Worm (Caenorhabditis elegans) whole organism, L4 larva: ENCODE measurements around the gene che-6.
A peak's percentile ranks its signal among the peaks of the same experiment; 100 is the strongest.

Experiments used
- F10B5.3 ChIP-seq: sonication (generic microtip); optimal IDR thresholded peaks from 2 replicates; lab custom pipeline; 2016; ENCODE audit warnings: mild to moderate bottlenecking, missing genetic modification characterization, missing compliant biosample characterization
- F49E8.2 ChIP-seq: sonication (generic microtip); optimal IDR thresholded peaks from 2 replicates; lab custom pipeline; 2016; ENCODE audit warnings: missing compliant biosample characterization, mild to moderate bottlenecking, missing genetic modification characterization, borderline replicate concordance
- Y5F2A.4 ChIP-seq: fragments of 200-800 bp; sonication (Bioruptor generic); optimal IDR thresholded peaks from 2 replicates; lab custom pipeline; 2018; ENCODE audit warnings: mild to moderate bottlenecking, missing genetic modification characterization, missing compliant biosample characterization
- aha-1 ChIP-seq: fragments of 150-350 bp; peaks from one replicate; lab custom pipeline; 2014; ENCODE audit warnings: missing biosample characterization, missing genetic modification characterization
- ama-1 ChIP-seq: fragments of 150-350 bp; optimal IDR thresholded peaks from 2 replicates; lab custom pipeline; 2014; ENCODE audit warnings: inconsistent platforms, mixed read lengths
- ceh-28 ChIP-seq: fragments of 150-350 bp; optimal IDR thresholded peaks from 2 replicates; lab custom pipeline; 2014; ENCODE audit warnings: missing biosample characterization, missing genetic modification reagents, missing genetic modification characterization
- ces-1 ChIP-seq: fragments of 150-350 bp; sonication (generic microtip); optimal IDR thresholded peaks from 4 replicates; lab custom pipeline; 2014; ENCODE audit warnings: missing biosample characterization, missing genetic modification reagents, missing genetic modification characterization
- cey-2 ChIP-seq: sonication (generic microtip); optimal IDR thresholded peaks from 3 replicates; lab custom pipeline; 2017; ENCODE audit warnings: missing genetic modification characterization, mild to moderate bottlenecking, missing compliant biosample characterization, antibody characterized with exemption, borderline replicate concordance; ENCODE audit not compliant: insufficient read depth
- daf-8 ChIP-seq: fragments of 200-800 bp; sonication (Bioruptor generic); IDR thresholded peaks from 2 replicates; pipeline ENCODE4 v1.3.6; 2022; ENCODE audit warnings: missing genetic modification characterization, missing compliant biosample characterization
- dmd-6 ChIP-seq: fragments of 200-800 bp; sonication (Bioruptor generic); IDR thresholded peaks from 2 replicates; pipeline ENCODE4 v1.3.6; 2022; ENCODE audit warnings: missing genetic modification reagents, missing genetic modification characterization, missing compliant biosample characterization
- dmd-8 ChIP-seq: fragments of 200-800 bp; sonication (Bioruptor generic); IDR thresholded peaks from 2 replicates; pipeline ENCODE4 v1.3.6; 2022; ENCODE audit warnings: missing genetic modification characterization, missing compliant biosample characterization
- dve-1 ChIP-seq: sonication (generic microtip); optimal IDR thresholded peaks from 2 replicates; lab custom pipeline; 2017; ENCODE audit warnings: antibody characterized with exemption, mild to moderate bottlenecking, missing genetic modification characterization, missing compliant biosample characterization; ENCODE audit not compliant: insufficient read depth
- hlh-11 ChIP-seq: fragments of 200-800 bp; sonication (Bioruptor generic); optimal IDR thresholded peaks from 2 replicates; lab custom pipeline; 2018; ENCODE audit warnings: mild to moderate bottlenecking, missing genetic modification characterization, missing compliant biosample characterization
- hlh-30 ChIP-seq: sonication (generic microtip); optimal IDR thresholded peaks from 2 replicates; lab custom pipeline; 2017; ENCODE audit warnings: antibody characterized with exemption, mild to moderate bottlenecking, missing genetic modification characterization, missing compliant biosample characterization; ENCODE audit not compliant: insufficient read depth
- jun-1 ChIP-seq: fragments of 150-350 bp; optimal IDR thresholded peaks from 2 replicates; lab custom pipeline; 2014; ENCODE audit warnings: missing biosample characterization, missing genetic modification reagents, missing genetic modification characterization
- lim-7 ChIP-seq: fragments of 200-800 bp; sonication (Bioruptor generic); IDR thresholded peaks from 2 replicates; pipeline ENCODE4 v1.3.6; 2022; ENCODE audit warnings: missing genetic modification characterization, missing compliant biosample characterization
- lin-1 ChIP-seq: fragments of 200-800 bp; sonication (Bioruptor generic); IDR thresholded peaks from 2 replicates; pipeline ENCODE4 v1.3.6; 2022; ENCODE audit warnings: missing genetic modification reagents, missing genetic modification characterization, missing compliant biosample characterization
- lin-13 ChIP-seq: fragments of 150-350 bp; optimal IDR thresholded peaks from 2 replicates; lab custom pipeline; 2014; ENCODE audit warnings: missing biosample characterization, missing genetic modification reagents, missing genetic modification characterization
- lin-39 ChIP-seq: fragments of 150-350 bp; optimal IDR thresholded peaks from 2 replicates; lab custom pipeline; 2014; ENCODE audit warnings: missing biosample characterization, missing genetic modification reagents, missing genetic modification characterization
- mdl-1 ChIP-seq, 2 experiments: fragments of 150-350 bp in 1 of 2; sonication (generic microtip) in 1 of 2; optimal IDR thresholded peaks; 2 replicates each; lab custom pipeline; 2014 to 2017; ENCODE audit warnings: missing biosample characterization in 2 of 2, missing genetic modification characterization in 2 of 2
- mxl-2 ChIP-seq: fragments of 200-800 bp; sonication (Bioruptor generic); conservative IDR thresholded peaks from 2 replicates; pipeline ENCODE4 v1.3.6; 2022; ENCODE audit warnings: missing genetic modification reagents, missing genetic modification characterization, missing compliant biosample characterization
- mxl-3 ChIP-seq: fragments of 200-800 bp; sonication (Bioruptor generic); optimal IDR thresholded peaks from 2 replicates; lab custom pipeline; 2018; ENCODE audit warnings: mild to moderate bottlenecking, missing genetic modification characterization, missing compliant biosample characterization
- nhr-102 ChIP-seq: sonication (generic microtip); optimal IDR thresholded peaks from 2 replicates; lab custom pipeline; 2016; ENCODE audit warnings: mild to moderate bottlenecking, missing genetic modification characterization, moderate library complexity, missing compliant biosample characterization
- nhr-237 ChIP-seq: sonication (generic microtip); optimal IDR thresholded peaks from 2 replicates; lab custom pipeline; 2017; ENCODE audit warnings: missing biosample characterization, missing genetic modification characterization
- nhr-28 ChIP-seq: fragments of 150-350 bp; optimal IDR thresholded peaks from 2 replicates; lab custom pipeline; 2014; ENCODE audit warnings: missing biosample characterization, missing genetic modification characterization
- nhr-41 ChIP-seq: fragments of 200-800 bp; sonication (Bioruptor generic); IDR thresholded peaks from 2 replicates; pipeline ENCODE4 v1.3.6; 2022; ENCODE audit warnings: missing genetic modification reagents, missing genetic modification characterization, missing compliant biosample characterization
- nhr-48 ChIP-seq: sonication (generic microtip); optimal IDR thresholded peaks from 2 replicates; lab custom pipeline; 2016; ENCODE audit warnings: mild to moderate bottlenecking, missing genetic modification characterization, missing compliant biosample characterization
- rbr-2 ChIP-seq: sonication (generic microtip); optimal IDR thresholded peaks from 2 replicates; lab custom pipeline; 2016; ENCODE audit warnings: missing genotype, missing genetic modification characterization, missing compliant biosample characterization
- set-16 ChIP-seq: fragments of 200-800 bp; sonication (Bioruptor generic); IDR thresholded peaks from 2 replicates; pipeline ENCODE4 v1.3.6; 2022; ENCODE audit warnings: missing genetic modification reagents, missing genetic modification characterization, missing compliant biosample characterization
- snpc-1.2 ChIP-seq: fragments of 200-800 bp; sonication (Bioruptor generic); IDR thresholded peaks from 2 replicates; pipeline ENCODE4 v1.3.6; 2022; ENCODE audit warnings: missing genetic modification reagents, missing genetic modification characterization, missing compliant biosample characterization
- unc-39 ChIP-seq: sonication (generic microtip); optimal IDR thresholded peaks from 2 replicates; lab custom pipeline; 2017; ENCODE audit warnings: missing biosample characterization, missing genetic modification characterization
- zfp-2 ChIP-seq: sonication (generic microtip); optimal IDR thresholded peaks from 2 replicates; lab custom pipeline; 2016; ENCODE audit warnings: mild to moderate bottlenecking, missing genetic modification characterization, missing compliant biosample characterization
- zfp-3 ChIP-seq: fragments of 200-800 bp; sonication (Bioruptor generic); conservative IDR thresholded peaks from 2 replicates; pipeline ENCODE4 v1.3.6; 2022; ENCODE audit warnings: missing genetic modification reagents, missing genetic modification characterization, missing compliant biosample characterization
- ztf-11 ChIP-seq: fragments of 150-350 bp; optimal IDR thresholded peaks from 2 replicates; lab custom pipeline; 2014; ENCODE audit warnings: missing biosample characterization, missing genetic modification characterization
- ztf-7 ChIP-seq: fragments of 150-350 bp; optimal IDR thresholded peaks from 2 replicates; lab custom pipeline; 2014; ENCODE audit warnings: missing biosample characterization, missing genetic modification characterization

Gene che-6

DNA sequence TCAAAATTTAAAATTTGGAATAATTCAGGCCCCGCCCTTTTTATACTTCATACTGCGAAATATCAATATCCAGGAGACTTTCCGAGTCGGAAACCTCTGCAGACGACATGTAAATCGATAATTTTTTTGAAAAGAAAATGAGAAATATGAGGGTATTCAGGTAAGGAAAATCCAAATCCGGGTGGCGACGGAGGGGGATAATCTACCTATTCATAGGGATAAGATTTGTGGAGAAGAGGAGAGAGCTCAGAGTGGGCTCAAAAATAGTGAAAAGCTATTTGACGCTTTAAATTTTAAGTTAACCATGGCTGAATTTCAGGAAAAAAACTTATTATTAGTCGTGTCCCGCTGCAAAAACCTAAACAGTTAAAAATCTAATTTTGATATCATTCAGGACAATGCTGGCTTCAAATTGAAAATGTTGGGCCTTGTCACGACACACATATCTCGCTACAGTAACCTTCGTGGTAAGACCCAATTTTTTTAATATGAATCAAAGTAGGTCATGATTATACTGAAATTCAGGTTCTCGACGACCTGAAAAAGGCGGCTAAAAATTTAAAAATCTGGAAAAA, at the start of gene che-6 (continued):
- no peak for TF ChIP-seq zfp-2
- TF ChIP-seq Y5F2A.4 = no peak

ce11 chrIV:2159069-2159468, 47.9 kb upstream of the che-6 start, which contains the start of gene gcy-37:
gcy-37 (minus strand) TSS chrIV:2159169.
- TF ChIP-seq lin-39 (tag; lab: Kevin White, UChicago) = no peak
- TF ChIP-seq rbr-2 = no peak
- TF ChIP-seq aha-1 (tag; lab: Kevin White, UChicago) = peak; percentile 7
- no peak for TF ChIP-seq F10B5.3 (tag; lab: Kevin White, UChicago)
- no peak for TF ChIP-seq dmd-8 (GFP tag; lab: Robert Waterston, UW)
- no peak for TF ChIP-seq lin-13
- TF ChIP-seq nhr-237 (tag; lab: Kevin White, UChicago) = no peak
- no peak for TF ChIP-seq hlh-30 (tag; lab: Kevin White, UChicago)

DNA sequence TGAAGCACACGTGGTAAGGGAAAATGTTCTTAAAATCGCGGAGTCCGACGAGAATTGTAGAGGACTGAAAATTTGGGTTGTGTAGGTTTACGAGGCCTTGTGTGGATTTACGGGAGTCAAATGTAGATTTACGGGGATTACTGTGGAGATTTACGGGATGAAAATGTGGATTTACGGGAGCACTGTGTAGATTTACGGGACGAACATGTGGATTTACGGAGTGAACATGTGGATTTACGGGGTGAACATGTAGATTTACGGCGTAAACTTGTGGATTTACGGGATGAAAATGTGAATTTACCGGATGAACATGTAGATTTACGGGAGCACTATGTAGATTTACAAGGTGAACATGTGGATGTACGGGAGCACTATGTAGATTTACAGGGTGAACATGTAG, 45.0 kb upstream of the che-6 start:
- TF ChIP-seq nhr-48 (tag; lab: Kevin White, UChicago) (no peak), ztf-11 (tag; lab: Kevin White, UChicago) (no peak), snpc-1.2 (GFP tag; lab: Robert Waterston, UW) (no peak), nhr-41 (GFP tag; lab: Robert Waterston, UW) (no peak), lim-7 (GFP tag; lab: Robert Waterston, UW) (no peak), mxl-3 (GFP tag; lab: Kevin White, UChicago) (no peak), lin-1 (GFP tag; lab: Robert Waterston, UW) (no peak), dmd-8 (GFP tag; lab: Robert Waterston, UW) (no peak), jun-1 (tag; lab: Kevin White, UChicago) (no peak), daf-8 (GFP tag; lab: Robert Waterston, UW) (no peak), set-16 (GFP tag; lab: Robert Waterston, UW) (no peak), nhr-102 (no peak), nhr-237 (tag; lab: Kevin White, UChicago) (no peak), ceh-28 (tag; lab: Kevin White, UChicago) (no peak), ztf-7 (no peak), ama-1 (lab: Kevin White, UChicago) (no peak)

ce11 chrIV:2149247-2149756, 38.1 kb upstream of the che-6 start, which contains the start of gene C54E4.5:
C54E4.5 (minus strand) TSS chrIV:2149297.
- TF ChIP-seq cey-2 (tag; lab: Kevin White, UChicago) = peak; percentile 14
- TF ChIP-seq nhr-48 (tag; lab: Kevin White, UChicago) = peak; percentile 94
- TF ChIP-seq F49E8.2 = no peak
- no peak for TF ChIP-seq unc-39 (tag; lab: Kevin White, UChicago)
- TF ChIP-seq aha-1 (tag; lab: Kevin White, UChicago) = peak; percentile 56
- TF ChIP-seq ces-1 (GFP tag; lab: Kevin White, UChicago) = no peak
- no peak for TF ChIP-seq mxl-2
- TF ChIP-seq nhr-28 = peak; percentile 70
- peak; percentile 38 for TF ChIP-seq dmd-6 (GFP tag; lab: Robert Waterston, UW)
- TF ChIP-seq dve-1 (tag; lab: Kevin White, UChicago) = peak; percentile 10
- TF ChIP-seq mxl-3 (GFP tag; lab: Kevin White, UChicago) = peak; percentile 17
- TF ChIP-seq hlh-30 (tag; lab: Kevin White, UChicago) = peak; percentile 63
- TF ChIP-seq zfp-3 (GFP tag; lab: Robert Waterston, UW) = no peak
- peak in 1 of 2 experiments; percentile 29 for TF ChIP-seq mdl-1 (tag; optimal IDR thresholded peaks at IDR 0.05; lab: Kevin White, UChicago)
- peak; percentile 50 for TF ChIP-seq hlh-11
- TF ChIP-seq ama-1 (lab: Kevin White, UChicago) = no peak
- no peak for TF ChIP-seq Y5F2A.4
